Fruit fly (Drosophila melanogaster): ENCODE data around the gene CG31097.

DNA sequence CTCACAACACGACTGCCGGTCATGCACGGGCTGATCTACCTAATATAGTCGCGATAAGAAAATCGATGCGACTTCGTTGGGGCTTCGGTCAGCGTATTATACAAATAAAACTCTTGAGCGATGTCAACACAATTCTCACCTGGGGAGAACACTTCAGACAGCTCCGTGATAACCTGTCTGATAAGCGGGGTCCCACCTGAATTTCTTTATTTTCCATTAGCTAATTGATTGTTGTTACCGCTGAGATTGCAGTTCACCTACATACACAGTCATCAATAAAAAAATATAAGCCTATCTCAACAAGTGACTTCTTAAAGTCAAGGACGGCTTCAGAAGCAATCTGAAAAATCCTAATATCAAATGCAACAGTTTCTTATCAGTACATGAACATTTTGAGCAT lies 49.3 kb upstream of the CG31097 start, which contains the start of gene tobi:
- TF ChIP-seq Dbx (GFP tag; IDR thresholded peaks at IDR 0.05): no peak
- no peak for TF ChIP-seq CG30431 (GFP tag; optimal IDR thresholded peaks at IDR 0.05)
- no peak for TF ChIP-seq lov (optimal IDR thresholded peaks at IDR 0.05)
- no peak for TF ChIP-seq lov (GFP tag; IDR thresholded peaks at IDR 0.05)
- no peak for TF ChIP-seq Spps (tag; optimal IDR thresholded peaks at IDR 0.05)
- TF ChIP-seq CG10979 (tag; optimal IDR thresholded peaks at IDR 0.05): no peak
- no peak for TF ChIP-seq CG1602 (GFP tag; optimal IDR thresholded peaks at IDR 0.05)
- TF ChIP-seq Abd-B (GFP tag; optimal IDR thresholded peaks at IDR 0.05): no peak
- TF ChIP-seq chm (GFP tag; IDR thresholded peaks at IDR 0.05): no peak
- TF ChIP-seq CG9437 (GFP tag; optimal IDR thresholded peaks at IDR 0.05): no peak
- TF ChIP-seq kni (GFP tag; optimal IDR thresholded peaks at IDR 0.05): no peak
- TF ChIP-seq CG43689 (GFP tag; IDR thresholded peaks at IDR 0.05): no peak
- no peak for TF ChIP-seq tio (GFP tag; optimal IDR thresholded peaks at IDR 0.05)
- TF ChIP-seq pzg (GFP tag; optimal IDR thresholded peaks at IDR 0.05): no peak
